Worm (Caenorhabditis elegans) whole organism, early embryonic: ENCODE measurements around the gene rap-2.

Source experiments
- B0310.2 ChIP-seq: sonication (generic microtip); optimal IDR thresholded peaks from 2 replicates; lab custom pipeline; 2016; ENCODE audit warnings: mild to moderate bottlenecking, missing genetic modification characterization, missing compliant biosample characterization
- F13C5.2 ChIP-seq: sonication (generic microtip); optimal IDR thresholded peaks from 2 replicates; lab custom pipeline; 2017; ENCODE audit warnings: mild to moderate bottlenecking, missing genetic modification characterization, inconsistent platforms, missing compliant biosample characterization
- aly-1 ChIP-seq: sonication (generic microtip); optimal IDR thresholded peaks from 2 replicates; lab custom pipeline; 2016; ENCODE audit warnings: missing genetic modification characterization, missing compliant biosample characterization
- ama-1 ChIP-seq: fragments of 150-350 bp; optimal IDR thresholded peaks from 2 replicates; lab custom pipeline; 2014
- ceh-13 ChIP-seq: fragments of 200-800 bp; sonication (Bioruptor generic); optimal IDR thresholded peaks from 2 replicates; lab custom pipeline; 2018; ENCODE audit warnings: mild to moderate bottlenecking, missing genetic modification characterization, missing compliant biosample characterization
- ceh-36 ChIP-seq: sonication (generic microtip); optimal IDR thresholded peaks from 2 replicates; lab custom pipeline; 2016; ENCODE audit warnings: missing genetic modification characterization, inconsistent platforms, missing compliant biosample characterization
- ets-7 ChIP-seq: sonication (generic microtip); optimal IDR thresholded peaks from 2 replicates; lab custom pipeline; 2016; ENCODE audit warnings: missing genotype, missing genetic modification characterization, missing compliant biosample characterization
- flt-1 ChIP-seq: fragments of 200-800 bp; sonication (Bioruptor generic); IDR thresholded peaks from 2 replicates; pipeline ENCODE4 v1.3.6; 2022; ENCODE audit warnings: missing genetic modification characterization, missing compliant biosample characterization
- hmbx-1 ChIP-seq: sonication (generic microtip); optimal IDR thresholded peaks from 2 replicates; lab custom pipeline; 2016; ENCODE audit warnings: mild to moderate bottlenecking, missing genetic modification characterization, missing compliant biosample characterization
- hmg-4 ChIP-seq: fragments of 200-800 bp; sonication (Bioruptor generic); optimal IDR thresholded peaks from 2 replicates; lab custom pipeline; 2018; ENCODE audit warnings: mild to moderate bottlenecking, missing genetic modification characterization, missing compliant biosample characterization
- hnd-1 ChIP-seq: sonication (generic microtip); optimal IDR thresholded peaks from 2 replicates; lab custom pipeline; 2016; ENCODE audit warnings: missing genetic modification characterization, missing compliant biosample characterization
- pes-1 ChIP-seq: fragments of 200-800 bp; sonication (Bioruptor generic); IDR thresholded peaks from 2 replicates; pipeline ENCODE4 v1.3.6; 2022; ENCODE audit warnings: missing genetic modification reagents, missing genetic modification characterization, missing compliant biosample characterization
- scrt-1 ChIP-seq: fragments of 200-800 bp; sonication (Bioruptor generic); IDR thresholded peaks from 2 replicates; pipeline ENCODE4 v1.3.6; 2022; ENCODE audit warnings: missing genetic modification characterization, missing compliant biosample characterization
- sea-1 ChIP-seq: fragments of 200-800 bp; sonication (Bioruptor generic); conservative IDR thresholded peaks from 2 replicates; pipeline ENCODE4 v1.3.6; 2022; ENCODE audit warnings: missing genetic modification characterization, missing compliant biosample characterization
- tbx-11 ChIP-seq: fragments of 200-800 bp; sonication (Bioruptor generic); IDR thresholded peaks from 2 replicates; pipeline ENCODE4 v1.3.6; 2022; ENCODE audit warnings: missing genetic modification characterization, missing compliant biosample characterization
- tbx-37 ChIP-seq: fragments of 200-800 bp; sonication (Bioruptor generic); conservative IDR thresholded peaks from 2 replicates; pipeline ENCODE4 v1.3.6; 2022; ENCODE audit warnings: missing genetic modification reagents, missing genetic modification characterization, missing compliant biosample characterization
- tra-4 ChIP-seq: sonication (generic microtip); optimal IDR thresholded peaks from 2 replicates; lab custom pipeline; 2017; ENCODE audit warnings: missing genetic modification characterization, missing compliant biosample characterization

The rap-2 gene

DNA sequence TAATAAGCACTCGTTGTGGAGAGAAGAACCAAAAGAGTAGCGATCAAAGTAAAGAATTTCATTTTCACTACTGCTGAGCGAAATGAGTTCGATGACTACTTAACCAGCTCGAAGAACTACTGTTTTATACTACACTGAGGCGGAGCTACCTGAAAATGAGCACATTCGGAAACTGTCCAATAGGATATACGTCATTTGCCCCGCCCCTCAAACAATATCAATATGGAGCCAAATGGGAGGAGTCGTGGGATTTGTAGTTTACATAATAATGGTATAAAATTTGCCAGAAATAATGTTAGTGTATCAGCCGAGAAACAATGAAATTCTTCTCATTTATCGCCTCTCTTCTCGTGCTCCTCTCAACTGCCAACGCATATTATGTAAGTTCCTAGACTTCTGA, 25.6 kb upstream of the rap-2 start, which contains the start of the genes C01G10.5 and C01G10.4:
Gene C01G10.5, minus strand, starts transcription at position 101 of the 400 bp plus-strand sequence.
Gene C01G10.4, plus strand, starts transcription at position 303 of the 400 bp plus-strand sequence.
- TF ChIP-seq scrt-1 (GFP tag; lab: Robert Waterston, UW) (no peak), ceh-13 (GFP tag; lab: Kevin White, UChicago) (no peak), hmbx-1 (no peak), ets-7 (tag; lab: Kevin White, UChicago) (no peak), B0310.2 (tag; lab: Kevin White, UChicago) (no peak), aly-1 (tag; lab: Kevin White, UChicago) (no peak), flt-1 (GFP tag; lab: Robert Waterston, UW) (no peak), sea-1 (GFP tag; lab: Robert Waterston, UW) (no peak), pes-1 (GFP tag; lab: Robert Waterston, UW) (no peak), tbx-11 (no peak), tra-4 (no peak), ceh-36 (tag; lab: Kevin White, UChicago) (no peak)

DNA sequence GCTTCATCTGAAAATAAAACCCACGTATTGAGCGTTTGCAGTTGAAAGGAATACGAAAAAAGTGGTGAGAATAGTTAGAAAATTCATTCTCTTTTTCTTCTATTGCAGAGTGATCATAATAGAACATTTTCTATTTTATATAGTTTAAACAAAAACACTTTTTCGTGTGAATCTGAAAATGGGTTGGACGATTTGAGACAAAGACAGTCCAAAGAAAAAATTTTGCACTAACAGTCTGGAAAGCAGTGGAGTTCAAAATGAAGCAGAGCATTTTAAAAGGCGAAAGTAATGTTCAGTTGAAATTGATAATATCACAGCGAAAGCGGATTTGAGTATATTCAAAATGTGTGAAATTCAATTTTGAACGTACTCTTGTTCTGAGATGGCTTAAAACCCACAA, 24.7 kb upstream of the rap-2 start, which contains the start of gene C01G10.18:
Gene C01G10.18, minus strand, starts transcription at position 101 of the 400 bp plus-strand sequence.
- TF ChIP-seq sea-1 (GFP tag; lab: Robert Waterston, UW) (no peak), pes-1 (GFP tag; lab: Robert Waterston, UW) (no peak), scrt-1 (GFP tag; lab: Robert Waterston, UW) (no peak), ceh-13 (GFP tag; lab: Kevin White, UChicago) (no peak), B0310.2 (tag; lab: Kevin White, UChicago) (no peak), tbx-37 (GFP tag; lab: Robert Waterston, UW) (no peak), hnd-1 (tag; lab: Kevin White, UChicago) (no peak), flt-1 (GFP tag; lab: Robert Waterston, UW) (no peak), tra-4 (no peak), ceh-36 (tag; lab: Kevin White, UChicago) (no peak), hmbx-1 (no peak), hmg-4 (GFP tag; lab: Kevin White, UChicago) (no peak), ets-7 (tag; lab: Kevin White, UChicago) (no peak), F13C5.2 (tag; lab: Kevin White, UChicago) (no peak), aly-1 (tag; lab: Kevin White, UChicago) (no peak)

DNA sequence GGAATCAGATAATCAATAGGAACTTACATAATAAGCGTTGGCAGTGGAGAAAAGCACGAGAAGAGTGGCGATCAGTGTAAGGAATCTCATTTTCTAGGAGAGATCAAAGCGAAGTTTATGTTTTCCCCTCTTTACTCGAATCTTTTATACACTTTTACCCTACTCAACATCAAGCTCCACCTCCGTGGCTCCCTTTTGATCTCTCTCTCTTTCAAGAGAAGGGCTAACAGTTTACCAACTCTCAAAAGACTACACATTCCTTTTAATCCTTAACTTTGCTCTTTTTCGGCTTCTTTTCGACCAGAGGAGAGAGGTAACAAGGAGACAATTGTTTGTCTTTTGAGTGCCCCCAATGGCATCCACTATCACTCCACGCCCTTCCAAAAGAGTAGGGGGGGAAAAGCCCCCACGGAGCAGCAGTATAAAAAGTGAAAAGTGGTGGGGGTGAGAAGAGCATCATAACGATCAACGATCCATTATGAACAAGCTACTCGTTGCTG, 23.4 kb upstream of the rap-2 start, which contains the start of the genes C01G10.15 and C01G10.6:
Gene C01G10.15, minus strand, starts transcription at position 101 of the 500 bp plus-strand sequence.
Gene C01G10.6, plus strand, starts transcription at position 450 of the 500 bp plus-strand sequence.
- TF ChIP-seq ets-7 (tag; lab: Kevin White, UChicago) (no peak), pes-1 (GFP tag; lab: Robert Waterston, UW) (no peak), tbx-11 (no peak), B0310.2 (tag; lab: Kevin White, UChicago) (no peak)

DNA sequence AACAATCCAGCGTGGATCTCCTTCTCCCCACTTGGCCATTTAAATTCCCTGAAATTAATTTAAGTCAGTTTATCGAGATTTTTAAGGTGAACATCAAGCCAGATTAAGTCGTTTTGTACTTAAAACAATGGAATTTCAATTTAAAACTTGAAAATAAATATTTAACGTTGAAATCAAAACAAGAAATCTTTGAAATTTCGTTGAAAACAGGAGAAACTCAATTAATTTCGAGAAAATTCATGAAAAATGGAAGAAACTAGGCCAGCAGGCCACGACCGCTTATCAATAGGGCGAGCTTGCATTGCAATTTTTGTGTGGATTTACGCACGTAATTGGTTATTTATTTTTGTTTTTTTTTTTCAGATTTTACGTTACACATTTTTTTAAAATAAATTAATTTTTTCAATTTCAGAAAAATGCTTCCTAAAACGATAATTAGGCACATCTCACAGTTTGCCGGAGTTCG, 21.5 kb upstream of the rap-2 start, which contains the start of the genes ahsa-1 and C01G10.7:
Gene ahsa-1, minus strand, starts transcription at position 51 of the 466 bp plus-strand sequence.
Gene C01G10.7, plus strand, starts transcription at position 413 of the 466 bp plus-strand sequence.
- no peak for TF ChIP-seq scrt-1 (GFP tag; lab: Robert Waterston, UW)
- TF ChIP-seq F13C5.2 (tag; lab: Kevin White, UChicago): peak; percentile 64
- TF ChIP-seq hmbx-1: peak; percentile 6
- TF ChIP-seq pes-1 (GFP tag; lab: Robert Waterston, UW): peak; percentile 78
- no peak for TF ChIP-seq hmg-4 (GFP tag; lab: Kevin White, UChicago)
- TF ChIP-seq tbx-37 (GFP tag; lab: Robert Waterston, UW): peak; percentile 70
- no peak for TF ChIP-seq ama-1 (lab: Kevin White, UChicago)
- peak; percentile 16 for TF ChIP-seq ets-7 (tag; lab: Kevin White, UChicago)
- no peak for TF ChIP-seq tbx-11
- TF ChIP-seq hnd-1 (tag; lab: Kevin White, UChicago): peak; percentile 10
- no peak for TF ChIP-seq tra-4
- TF ChIP-seq flt-1 (GFP tag; lab: Robert Waterston, UW): 0 out of 2 replicates have a peak, but pooled peaks have one; percentile 24

DNA sequence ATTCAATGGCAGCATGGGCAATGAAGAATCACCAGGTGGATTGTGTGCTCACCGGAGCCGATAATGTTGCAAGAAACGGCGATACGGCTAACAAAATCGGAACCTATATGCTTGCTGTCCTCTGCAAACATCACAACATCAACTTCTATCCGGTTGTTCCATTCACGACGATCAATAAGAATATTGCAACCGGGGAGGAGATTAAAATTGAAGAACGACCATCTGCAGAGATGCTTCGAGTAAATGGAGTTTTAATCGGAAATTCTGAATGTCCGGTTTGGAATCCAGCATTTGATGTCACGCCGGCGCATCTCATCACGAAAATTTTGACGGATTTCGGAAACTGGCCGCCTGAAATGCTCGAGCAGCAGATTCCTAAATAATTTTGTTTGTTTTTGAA, 19.8 kb upstream of the rap-2 start:
- no peak for TF ChIP-seq tbx-11
- peak; percentile 62; the same call in 1 of the 2 replicates for TF ChIP-seq sea-1 (GFP tag; lab: Robert Waterston, UW)
- no peak for TF ChIP-seq ets-7 (tag; lab: Kevin White, UChicago)
- no peak for TF ChIP-seq hmg-4 (GFP tag; lab: Kevin White, UChicago)
- no peak for TF ChIP-seq ama-1 (lab: Kevin White, UChicago)
- TF ChIP-seq hmbx-1: no peak
- TF ChIP-seq B0310.2 (tag; lab: Kevin White, UChicago): no peak

DNA sequence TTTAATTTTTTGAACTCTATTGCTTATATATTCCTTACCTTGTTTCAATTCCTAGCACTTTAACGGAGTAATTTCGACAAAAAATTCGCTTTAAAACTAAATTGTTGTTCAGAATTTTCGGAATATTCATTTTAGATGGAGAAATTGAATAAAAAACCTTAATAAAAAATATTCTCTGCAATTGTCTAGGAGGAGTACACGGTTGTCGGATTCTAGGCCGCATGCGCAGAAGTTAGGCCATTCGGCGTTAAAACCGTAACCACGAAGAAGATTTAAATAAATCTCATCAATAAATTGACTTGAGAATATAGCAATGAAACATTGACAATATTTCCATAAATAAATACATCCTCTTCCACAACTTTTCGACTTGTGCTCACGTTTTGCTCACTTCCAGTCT, 18.4 kb upstream of the rap-2 start, which contains the start of the genes C01G10.10 and C01G10.9:
Gene C01G10.10, minus strand, starts transcription at position 151 of the 400 bp plus-strand sequence.
Gene C01G10.9, plus strand, starts transcription at position 240 of the 400 bp plus-strand sequence.
- TF ChIP-seq aly-1 (tag; lab: Kevin White, UChicago): no peak
- TF ChIP-seq B0310.2 (tag; lab: Kevin White, UChicago): no peak
- no peak for TF ChIP-seq ceh-13 (GFP tag; lab: Kevin White, UChicago)
- no peak for TF ChIP-seq ama-1 (lab: Kevin White, UChicago)
- no peak for TF ChIP-seq pes-1 (GFP tag; lab: Robert Waterston, UW)
- TF ChIP-seq sea-1 (GFP tag; lab: Robert Waterston, UW): no peak
- TF ChIP-seq scrt-1 (GFP tag; lab: Robert Waterston, UW): no peak
- no peak for TF ChIP-seq hmg-4 (GFP tag; lab: Kevin White, UChicago)
- TF ChIP-seq tra-4: peak; percentile 4
- TF ChIP-seq ceh-36 (tag; lab: Kevin White, UChicago): no peak
- no peak for TF ChIP-seq flt-1 (GFP tag; lab: Robert Waterston, UW)
- no peak for TF ChIP-seq hmbx-1
- peak; percentile 31 for TF ChIP-seq F13C5.2 (tag; lab: Kevin White, UChicago)
- TF ChIP-seq hnd-1 (tag; lab: Kevin White, UChicago): no peak
- TF ChIP-seq tbx-37 (GFP tag; lab: Robert Waterston, UW): peak; percentile 60
- TF ChIP-seq ets-7 (tag; lab: Kevin White, UChicago): no peak
- no peak for TF ChIP-seq tbx-11
